Worm (Caenorhabditis elegans): ENCODE data around the gene nspe-4.

DNA sequence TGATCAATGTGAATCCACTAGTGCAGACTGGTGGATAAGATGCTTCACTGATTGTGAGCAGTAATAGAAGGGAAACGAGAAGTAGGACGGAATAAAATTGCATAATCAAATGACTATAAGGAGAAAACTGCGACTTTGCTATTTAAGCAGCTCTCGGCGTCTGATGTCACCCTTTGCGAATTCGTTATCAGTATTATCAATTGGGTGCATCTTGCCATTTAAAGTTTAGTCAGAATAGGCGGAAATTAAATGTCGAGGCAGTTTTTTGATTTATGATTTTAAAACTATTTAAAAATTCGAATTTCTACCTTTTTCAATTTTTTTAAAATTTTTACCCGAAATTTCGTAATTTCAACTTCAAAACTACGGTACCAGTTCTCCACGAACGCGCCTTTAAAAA lies 31.4 kb upstream of the nspe-4 start, which contains the start of gene clec-4:
- no peak for TF ChIP-seq pax-1 (tag; optimal IDR thresholded peaks at IDR 0.05)
- TF ChIP-seq dmd-4 (tag; optimal IDR thresholded peaks at IDR 0.05; ENCODE audit: borderline replicate concordance) = no peak
- TF ChIP-seq K02D7.2 (tag; optimal IDR thresholded peaks at IDR 0.05) = no peak
- no peak for TF ChIP-seq lin-11 (tag; optimal IDR thresholded peaks at IDR 0.05)
- no peak for TF ChIP-seq ets-4 (tag; optimal IDR thresholded peaks at IDR 0.05)

Data from whole organism, late embryonic.